Fruit fly (Drosophila melanogaster) whole organism, larva: ENCODE results near the gene eIF3h.
A peak's percentile ranks its signal among the peaks of the same experiment; 100 is the strongest.

Source experiments
- noc ChIP-seq: fragments of 200-800 bp; sonication (Bioruptor generic); optimal IDR thresholded peaks from 3 replicates; lab custom pipeline; 2019; ENCODE audit warnings: missing biosample characterization, mild to moderate bottlenecking, missing genetic modification characterization, moderate library complexity

The eIF3h gene

dm6 chr2L:5084586-5085257, 31.8 kb upstream of the eIF3h start:
- TF ChIP-seq noc (tag; lab: Kevin White, UChicago), result peak; percentile 76

dm6 chr2L:5080225-5080867, 27.5 kb upstream of the eIF3h start:
- peak; percentile 19 for TF ChIP-seq noc (tag; lab: Kevin White, UChicago)

- no peak for TF ChIP-seq noc (tag; lab: Kevin White, UChicago)
Measured at dm6 chr2L:5079200-5079599, 26.3 kb upstream of the eIF3h start.

- TF ChIP-seq noc (tag; lab: Kevin White, UChicago), result no peak
Measured at dm6 chr2L:5072357-5072756, 19.5 kb upstream of the eIF3h start.

- peak; percentile 20 for TF ChIP-seq noc (tag; lab: Kevin White, UChicago)
Measured at dm6 chr2L:5070797-5071579, 18.1 kb upstream of the eIF3h start, which contains the start of gene RpL37A. Gene RpL37A, plus strand, starts transcription at chr2L:5070957.

dm6 chr2L:5063936-5064335, 11.0 kb upstream of the eIF3h start:
- no peak for TF ChIP-seq noc (tag; lab: Kevin White, UChicago)

dm6 chr2L:5062799-5063404, 10.0 kb upstream of the eIF3h start:
- TF ChIP-seq noc (tag; lab: Kevin White, UChicago), result no peak

dm6 chr2L:5060952-5061478, 8.1 kb upstream of the eIF3h start:
- peak; percentile 90 for TF ChIP-seq noc (tag; lab: Kevin White, UChicago)

- TF ChIP-seq noc (tag; lab: Kevin White, UChicago), result no peak
Measured at dm6 chr2L:5060515-5060914, 7.6 kb upstream of the eIF3h start, which contains the start of gene qtc. Gene qtc, plus strand, starts transcription at chr2L:5060815.

dm6 chr2L:5059645-5060254, 6.9 kb upstream of the eIF3h start, which contains the start of gene Rpn11:
Gene Rpn11, minus strand, starts transcription at chr2L:5059790.
- TF ChIP-seq noc (tag; lab: Kevin White, UChicago), result peak; percentile 63

- TF ChIP-seq noc (tag; lab: Kevin White, UChicago), result no peak
Measured at dm6 chr2L:5058094-5058493, 5.2 kb upstream of the eIF3h start, which contains the start of gene Nepl3. Gene Nepl3, minus strand, starts transcription at chr2L:5058248.

- no peak for TF ChIP-seq noc (tag; lab: Kevin White, UChicago)
Measured at dm6 chr2L:5055528-5055927, 2.6 kb upstream of the eIF3h start.

- no peak for TF ChIP-seq noc (tag; lab: Kevin White, UChicago)
Measured at dm6 chr2L:5054953-5055352, 2.1 kb upstream of the eIF3h start, which contains the start of the genes CG14036 and His3.3A. Gene CG14036, minus strand, starts transcription at chr2L:5055016. Gene His3.3A, plus strand, starts transcription at chr2L:5055058.

- peak; percentile 85 for TF ChIP-seq noc (tag; lab: Kevin White, UChicago)
Measured at dm6 chr2L:5052367-5052914, 453 bp downstream of the eIF3h start, which contains the start of gene senju. Gene senju, plus strand, starts transcription at chr2L:5052843.
